Fruit fly (Drosophila melanogaster): ENCODE results near the gene CG6244.
A peak's percentile ranks its signal among the peaks of the same experiment; 100 is the strongest.

CG6244 gene

DNA sequence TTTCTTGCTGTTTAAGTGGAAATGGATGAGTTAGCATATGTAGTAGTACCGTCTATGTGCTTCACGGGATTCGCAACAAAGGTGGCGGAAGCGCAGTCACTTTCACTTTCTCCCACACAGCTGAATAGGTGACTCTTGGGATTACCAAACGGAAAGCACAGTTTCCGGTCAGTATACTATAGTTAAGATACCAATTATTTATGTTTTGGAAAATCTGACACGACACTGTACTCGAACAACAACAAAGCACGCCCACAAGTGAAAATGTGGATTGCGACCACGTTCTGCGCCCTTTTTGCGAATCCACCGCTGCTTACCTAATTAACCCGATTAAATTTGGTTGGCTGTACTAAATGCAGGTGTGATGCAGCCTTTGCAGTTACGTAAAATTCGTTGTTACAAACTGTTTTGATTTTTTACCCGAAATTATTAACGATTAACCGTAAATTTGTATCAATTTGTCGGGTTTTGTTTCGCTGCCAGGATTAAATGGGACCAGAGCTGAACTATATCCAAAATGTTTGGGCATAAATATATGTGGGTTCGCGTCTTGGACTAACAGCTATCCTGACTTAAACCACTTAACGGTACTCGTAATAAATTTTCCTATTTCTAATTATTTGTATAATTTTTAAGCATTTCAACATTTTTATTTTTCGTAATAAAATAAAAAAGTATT, 26.9 kb downstream of the CG6244 start, which contains the start of gene CG18081 (continued):
- TF ChIP-seq eyg (GFP tag; optimal IDR thresholded peaks at IDR 0.05) (no peak), CG14441 (GFP tag; IDR thresholded peaks at IDR 0.05) (no peak), CG31388 (GFP tag; optimal IDR thresholded peaks at IDR 0.05) (no peak), repo (GFP tag; optimal IDR thresholded peaks at IDR 0.05) (no peak), bsh (GFP tag; optimal IDR thresholded peaks at IDR 0.05) (no peak), sug (tag; optimal IDR thresholded peaks at IDR 0.05) (peak; percentile 12), CG11085 (GFP tag; IDR thresholded peaks at IDR 0.05) (no peak), Atf3 (GFP tag; optimal IDR thresholded peaks at IDR 0.05) (no peak), her (GFP tag; optimal IDR thresholded peaks at IDR 0.05) (no peak), onecut (GFP tag; IDR thresholded peaks at IDR 0.05) (no peak), Dref (GFP tag; IDR thresholded peaks at IDR 0.05) (no peak; the same call in 1 of the 2 replicates), HHEX (GFP tag; optimal IDR thresholded peaks at IDR 0.05) (no peak), Six4 (GFP tag; optimal IDR thresholded peaks at IDR 0.05) (no peak), crp (GFP tag; optimal IDR thresholded peaks at IDR 0.05) (peak in 1 of 2 experiments; percentile 27), Xbp1 (GFP tag; optimal IDR thresholded peaks at IDR 0.05) (no peak), Hmx (GFP tag; optimal IDR thresholded peaks at IDR 0.05) (no peak), ERR (GFP tag; optimal IDR thresholded peaks at IDR 0.05) (no peak), tgo (GFP tag; IDR thresholded peaks at IDR 0.05) (no peak), CG6813 (GFP tag; optimal IDR thresholded peaks at IDR 0.05) (no peak), MBD-R2 (GFP tag; IDR thresholded peaks at IDR 0.05) (peak; percentile 42), Bgb (GFP tag; IDR thresholded peaks at IDR 0.05; ENCODE audit: partially characterized antibody) (no peak), Lim3 (GFP tag; IDR thresholded peaks at IDR 0.05) (no peak), TFAM (GFP tag; optimal IDR thresholded peaks at IDR 0.05) (no peak), CG18764 (GFP tag; optimal IDR thresholded peaks at IDR 0.05) (no peak), exex (tag; optimal IDR thresholded peaks at IDR 0.05) (peak; percentile 6), so (GFP tag; IDR thresholded peaks at IDR 0.05) (no peak), prd (optimal IDR thresholded peaks at IDR 0.05) (no peak), prd (GFP tag; IDR thresholded peaks at IDR 0.05) (no peak), Hsf (GFP tag; optimal IDR thresholded peaks at IDR 0.05) (no peak), CG8478 (optimal IDR thresholded peaks at IDR 0.05) (no peak), CG10267 (tag; optimal IDR thresholded peaks at IDR 0.05) (peak; percentile 25), Scr (GFP tag; IDR thresholded peaks at IDR 0.05; ENCODE audit: partially characterized antibody) (no peak), psq (GFP tag; optimal IDR thresholded peaks at IDR 0.05) (no peak), Trl (optimal IDR thresholded peaks at IDR 0.05) (no peak), Trl (GFP tag; optimal IDR thresholded peaks at IDR 0.05) (no peak), sim (GFP tag; IDR thresholded peaks at IDR 0.05) (no peak), bab2 (GFP tag; optimal IDR thresholded peaks at IDR 0.05) (no peak), Spps (tag; optimal IDR thresholded peaks at IDR 0.05) (no peak), abd-A (tag; optimal IDR thresholded peaks at IDR 0.05) (no peak), aop (GFP tag; IDR thresholded peaks at IDR 0.05) (no peak), CG4404 (GFP tag; IDR thresholded peaks at IDR 0.05) (no peak), Vsx1 (GFP tag; optimal IDR thresholded peaks at IDR 0.05) (no peak), GATAe (GFP tag; conservative IDR thresholded peaks at IDR 0.05) (no peak), Pdp1 (GFP tag; optimal IDR thresholded peaks at IDR 0.05) (peak in 1 of 2 experiments; percentile 73), grn (GFP tag; optimal IDR thresholded peaks at IDR 0.05) (no peak), CG2120 (GFP tag; optimal IDR thresholded peaks at IDR 0.05) (no peak), nerfin-1 (tag; optimal IDR thresholded peaks at IDR 0.05) (no peak), NK7.1 (GFP tag; optimal IDR thresholded peaks at IDR 0.05) (no peak), CG14965 (GFP tag; optimal IDR thresholded peaks at IDR 0.05; ENCODE audit: borderline replicate concordance) (no peak), Oli (tag; optimal IDR thresholded peaks at IDR 0.05) (no peak), CG11696 (GFP tag; IDR thresholded peaks at IDR 0.05) (no peak), CG5245 (GFP tag; optimal IDR thresholded peaks at IDR 0.05) (no peak)

Data from whole organism, embryonic.